Worm (Caenorhabditis elegans): ENCODE data around the gene Y6E2A.4.

- TF ChIP-seq hlh-30 (tag; optimal IDR thresholded peaks at IDR 0.05; ENCODE audit: insufficient read depth) (no peak), F13H6.1 (tag; optimal IDR thresholded peaks at IDR 0.05) (no peak), ama-1 (optimal IDR thresholded peaks at IDR 0.05) (no peak), rnt-1 (tag; optimal IDR thresholded peaks at IDR 0.05) (no peak), ets-4 (tag; optimal IDR thresholded peaks at IDR 0.05) (no peak), elt-2 (tag; optimal IDR thresholded peaks at IDR 0.05) (no peak)
Measured at ce11 chrV:15726610-15727009, 10.0 kb upstream of the Y6E2A.4 start, which contains the start of the genes irld-57 and sfxn-1.3.
